Fruit fly (Drosophila melanogaster) whole organism, embryonic: ENCODE data around the gene orb.

ENCODE experiments used
- Bgb ChIP-seq: fragments of 200-800 bp; sonication (Bioruptor generic); IDR thresholded peaks from 2 replicates; pipeline ENCODE4 v1.3.6; 2022; ENCODE audit warnings: missing biosample characterization, missing genetic modification characterization; ENCODE audit not compliant: partially characterized antibody
- Bteb2 ChIP-seq: fragments of 200-800 bp; sonication (Bioruptor generic); optimal IDR thresholded peaks from 2 replicates; lab custom pipeline; 2016; ENCODE audit warnings: missing biosample characterization, missing genetic modification characterization
- CG10543 ChIP-seq: fragments of 200-800 bp; sonication (Bioruptor generic); optimal IDR thresholded peaks from 3 replicates; lab custom pipeline; 2017; ENCODE audit warnings: missing biosample characterization, mild to moderate bottlenecking, missing genetic modification characterization, moderate library complexity
- CG2120 ChIP-seq: fragments of 200-800 bp; sonication (Bioruptor generic); optimal IDR thresholded peaks from 3 replicates; lab custom pipeline; 2016; ENCODE audit warnings: missing biosample characterization, missing genetic modification characterization
- CG2129 ChIP-seq: fragments of 200-800 bp; sonication (Bioruptor generic); IDR thresholded peaks from 2 replicates; pipeline ENCODE4 v1.3.6; 2022; ENCODE audit warnings: missing biosample characterization, missing genetic modification characterization; ENCODE audit not compliant: partially characterized antibody
- CG2875 ChIP-seq: fragments of 200-800 bp; sonication (Bioruptor generic); optimal IDR thresholded peaks from 2 replicates; lab custom pipeline; 2017; ENCODE audit warnings: missing biosample characterization, mild to moderate bottlenecking, missing genetic modification characterization, missing genetic modification reagents
- CG30020 ChIP-seq: fragments of 200-800 bp; optimal IDR thresholded peaks from 2 replicates; lab custom pipeline; 2019; ENCODE audit warnings: missing biosample characterization, mild to moderate bottlenecking, missing genetic modification characterization, moderate library complexity
- CG30431 ChIP-seq: fragments of 200-800 bp; sonication (Bioruptor generic); optimal IDR thresholded peaks from 2 replicates; lab custom pipeline; 2017; ENCODE audit warnings: missing biosample characterization, missing genetic modification characterization
- CG31441 ChIP-seq: fragments of 200-800 bp; sonication (Bioruptor generic); IDR thresholded peaks from 2 replicates; pipeline ENCODE4 v1.3.6; 2022; ENCODE audit warnings: missing biosample characterization, missing genetic modification characterization
- CG32532 ChIP-seq: fragments of 200-800 bp; sonication (Bioruptor generic); IDR thresholded peaks from 2 replicates; pipeline ENCODE4 v1.3.6; 2022; ENCODE audit warnings: missing biosample characterization, missing genetic modification characterization
- CG4282 ChIP-seq: fragments of 200-800 bp; sonication (Bioruptor generic); optimal IDR thresholded peaks from 2 replicates; lab custom pipeline; 2016; ENCODE audit warnings: missing biosample characterization, missing genetic modification characterization
- CG43689 ChIP-seq: fragments of 200-800 bp; sonication (Bioruptor generic); IDR thresholded peaks from 2 replicates; pipeline ENCODE4 v1.3.6; 2022; ENCODE audit warnings: missing biosample characterization, missing genetic modification characterization
- CG4854 ChIP-seq: fragments of 200-800 bp; sonication (Bioruptor generic); optimal IDR thresholded peaks from 2 replicates; lab custom pipeline; 2016; ENCODE audit warnings: missing biosample characterization, missing genetic modification characterization, inconsistent platforms
- CG5953 ChIP-seq: fragments of 200-800 bp; sonication (Bioruptor generic); IDR thresholded peaks from 2 replicates; pipeline ENCODE4 v1.3.6; 2022; ENCODE audit warnings: missing biosample characterization, missing genetic modification characterization
- CG6654 ChIP-seq: fragments of 200-800 bp; sonication (Bioruptor generic); optimal IDR thresholded peaks from 2 replicates; lab custom pipeline; 2017; ENCODE audit warnings: missing biosample characterization, mild to moderate bottlenecking, missing genetic modification characterization
- CG7357 ChIP-seq: fragments of 200-800 bp; sonication (Bioruptor generic); IDR thresholded peaks from 3 replicates; pipeline ENCODE4 v1.3.6; 2022; ENCODE audit warnings: missing biosample characterization, missing genetic modification characterization
- CG8478 ChIP-seq: fragments of >200 bp; optimal IDR thresholded peaks from 2 replicates; lab custom pipeline; 2018
- CHES-1-like ChIP-seq: fragments of 200-800 bp; sonication (Bioruptor generic); optimal IDR thresholded peaks from 2 replicates; lab custom pipeline; 2016; ENCODE audit warnings: missing biosample characterization, missing genetic modification characterization
- CrebB ChIP-seq: fragments of 200-800 bp; sonication (Bioruptor generic); optimal IDR thresholded peaks from 3 replicates; lab custom pipeline; 2018; ENCODE audit warnings: missing biosample characterization, mild to moderate bottlenecking, missing genetic modification characterization
- Dip2 ChIP-seq: fragments of 200-800 bp; sonication (Bioruptor generic); IDR thresholded peaks from 2 replicates; pipeline ENCODE4 v1.3.6; 2022; ENCODE audit warnings: missing biosample characterization, missing genetic modification characterization
- Fer2 ChIP-seq: fragments of 200-800 bp; sonication (Bioruptor generic); optimal IDR thresholded peaks from 2 replicates; lab custom pipeline; 2018; ENCODE audit warnings: missing biosample characterization, mild to moderate bottlenecking, missing genetic modification characterization, moderate library complexity
- Lpt ChIP-seq: fragments of >200 bp; optimal IDR thresholded peaks from 2 replicates; lab custom pipeline; 2018; ENCODE audit warnings: missing biosample characterization, missing genetic modification characterization
- Mrtf ChIP-seq: fragments of 200-800 bp; sonication (Bioruptor generic); IDR thresholded peaks from 3 replicates; pipeline ENCODE4 v1.3.6; 2022; ENCODE audit warnings: missing biosample characterization, missing genetic modification characterization
- Nf-YB ChIP-seq: fragments of 200-800 bp; sonication (Bioruptor generic); optimal IDR thresholded peaks from 3 replicates; lab custom pipeline; 2019; ENCODE audit warnings: missing biosample characterization, mild to moderate bottlenecking, missing genetic modification characterization, moderate library complexity
- Sry-β ChIP-seq: fragments of 200-800 bp; sonication (Bioruptor generic); optimal IDR thresholded peaks from 2 replicates; lab custom pipeline; 2018; ENCODE audit warnings: missing biosample characterization, mild to moderate bottlenecking, missing genetic modification characterization, moderate library complexity
- YL-1 ChIP-seq: fragments of 200-800 bp; sonication (Bioruptor generic); optimal IDR thresholded peaks from 3 replicates; lab custom pipeline; 2017; ENCODE audit warnings: missing biosample characterization, mild to moderate bottlenecking, missing genetic modification characterization
- bowl ChIP-seq: fragments of 200-800 bp; sonication (Bioruptor generic); IDR thresholded peaks from 2 replicates; pipeline ENCODE4 v1.3.6; 2022; ENCODE audit warnings: missing biosample characterization, missing genetic modification characterization
- cg ChIP-seq: fragments of 200-800 bp; sonication (Bioruptor generic); optimal IDR thresholded peaks from 3 replicates; lab custom pipeline; 2019; ENCODE audit warnings: missing biosample characterization, mild to moderate bottlenecking, missing genetic modification characterization, moderate library complexity
- croc ChIP-seq: fragments of 200-800 bp; sonication (Bioruptor generic); conservative IDR thresholded peaks from 3 replicates; pipeline ENCODE4 v1.3.6; 2022; ENCODE audit warnings: missing biosample characterization, missing genetic modification characterization
- crol ChIP-seq: fragments of 200-800 bp; sonication (Bioruptor generic); IDR thresholded peaks from 2 replicates; pipeline ENCODE4 v1.3.6; 2022; ENCODE audit warnings: missing biosample characterization, missing genetic modification characterization
- cwo ChIP-seq: fragments of 200-800 bp; sonication (Bioruptor generic); optimal IDR thresholded peaks from 3 replicates; lab custom pipeline; 2017; ENCODE audit warnings: missing biosample characterization, missing genetic modification characterization, mild to moderate bottlenecking, moderate library complexity, missing genetic modification reagents
- dpn ChIP-seq, 2 experiments: fragments of 200-800 bp; sonication (Bioruptor generic); optimal IDR thresholded peaks; 3 replicates each; lab custom pipeline; 2016; ENCODE audit warnings: missing biosample characterization in 2 of 2, missing genetic modification characterization in 2 of 2
- emc ChIP-seq: fragments of 200-800 bp; sonication (Bioruptor generic); optimal IDR thresholded peaks from 2 replicates; lab custom pipeline; 2016; ENCODE audit warnings: missing biosample characterization, missing genetic modification characterization
- esg ChIP-seq: fragments of 200-800 bp; sonication (Bioruptor generic); conservative IDR thresholded peaks from 2 replicates; pipeline ENCODE4 v1.3.6; 2022; ENCODE audit warnings: missing biosample characterization, missing genetic modification characterization
- fd96Cb ChIP-seq: fragments of 200-800 bp; sonication (Bioruptor generic); optimal IDR thresholded peaks from 2 replicates; lab custom pipeline; 2018; ENCODE audit warnings: missing biosample characterization, mild to moderate bottlenecking, missing genetic modification characterization, moderate library complexity
- fru ChIP-seq: fragments of >200 bp; optimal IDR thresholded peaks from 2 replicates; lab custom pipeline; 2017
- gce ChIP-seq: fragments of 200-800 bp; sonication (Bioruptor generic); IDR thresholded peaks from 3 replicates; pipeline ENCODE4 v1.3.6; 2022; ENCODE audit warnings: missing biosample characterization, missing genetic modification characterization
- gt ChIP-seq: fragments of 200-800 bp; sonication (Bioruptor generic); IDR thresholded peaks from 2 replicates; pipeline ENCODE4 v1.3.6; 2022; ENCODE audit warnings: missing biosample characterization, missing genetic modification characterization
- jing ChIP-seq: fragments of 200-800 bp; sonication (Bioruptor generic); optimal IDR thresholded peaks from 2 replicates; lab custom pipeline; 2018; ENCODE audit warnings: missing biosample characterization, mild to moderate bottlenecking, missing genetic modification characterization
- kah ChIP-seq: fragments of 200-800 bp; sonication (Bioruptor generic); optimal IDR thresholded peaks from 2 replicates; lab custom pipeline; 2018; ENCODE audit warnings: missing biosample characterization, mild to moderate bottlenecking, missing genetic modification characterization
- nmo ChIP-seq: fragments of 200-800 bp; sonication (Bioruptor generic); optimal IDR thresholded peaks from 2 replicates; lab custom pipeline; 2018; ENCODE audit warnings: missing biosample characterization, mild to moderate bottlenecking, missing genetic modification characterization, moderate library complexity
- oc ChIP-seq: fragments of 200-800 bp; sonication (Bioruptor generic); optimal IDR thresholded peaks from 2 replicates; lab custom pipeline; 2018; ENCODE audit warnings: missing biosample characterization, mild to moderate bottlenecking, missing genetic modification characterization, moderate library complexity
- p53 ChIP-seq: fragments of 200-800 bp; sonication (Bioruptor generic); optimal IDR thresholded peaks from 2 replicates; lab custom pipeline; 2016; ENCODE audit warnings: missing biosample characterization, missing genetic modification characterization
- sima ChIP-seq: fragments of 200-800 bp; sonication (Bioruptor generic); optimal IDR thresholded peaks from 2 replicates; lab custom pipeline; 2016; ENCODE audit warnings: missing biosample characterization, missing genetic modification characterization
- slou ChIP-seq: fragments of 200-800 bp; sonication (Bioruptor generic); optimal IDR thresholded peaks from 3 replicates; lab custom pipeline; 2016; ENCODE audit warnings: missing biosample characterization, missing genetic modification characterization
- tio ChIP-seq: fragments of 200-800 bp; sonication (Bioruptor generic); optimal IDR thresholded peaks from 2 replicates; lab custom pipeline; 2017; ENCODE audit warnings: missing biosample characterization, missing genetic modification characterization, inconsistent platforms
- tna ChIP-seq: fragments of 200-800 bp; sonication (Bioruptor generic); IDR thresholded peaks from 2 replicates; pipeline ENCODE4 v1.3.6; 2022; ENCODE audit warnings: missing biosample characterization, missing genetic modification characterization; ENCODE audit not compliant: partially characterized antibody

The orb gene

DNA sequence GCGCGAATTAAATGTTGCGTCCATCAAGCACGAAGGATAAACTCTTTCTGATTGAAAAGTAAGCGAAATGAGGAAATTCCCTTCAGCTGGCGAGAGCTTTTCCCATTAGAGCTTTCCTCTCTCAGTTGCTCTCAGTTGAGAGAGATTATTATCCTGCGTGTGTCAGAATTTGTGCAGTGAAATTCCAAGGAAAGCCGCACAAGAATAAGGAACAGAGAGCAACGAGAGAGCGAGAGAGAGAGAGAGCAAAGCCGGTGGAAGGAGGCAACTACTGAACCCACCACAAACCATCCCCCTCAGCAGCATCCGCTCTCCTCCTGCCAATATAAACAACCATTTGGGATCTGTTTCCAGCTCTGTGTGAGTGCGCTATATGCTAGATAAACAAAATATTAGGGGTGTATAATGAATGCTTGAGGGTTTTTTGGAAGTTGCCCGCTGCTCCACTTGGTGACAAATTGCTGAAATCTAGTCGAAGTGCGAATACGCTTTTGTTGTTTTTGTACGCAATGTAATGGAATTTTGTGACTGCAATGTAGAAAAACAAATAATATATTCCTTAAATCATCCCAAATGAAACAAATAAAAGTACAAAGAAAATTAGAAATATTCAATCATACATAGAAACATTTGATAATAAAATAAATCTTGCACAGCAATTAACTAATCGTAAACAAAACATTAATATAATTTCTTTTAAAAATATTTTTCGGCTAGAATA, 31.6 kb downstream of the orb start, which contains the start of gene CG4467 (continued):
- TF ChIP-seq oc (tag; lab: Kevin White, UChicago) = peak; percentile 25
- TF ChIP-seq dpn (GFP tag; optimal IDR thresholded peaks at IDR 0.05; lab: Kevin White, UChicago) = no peak
- TF ChIP-seq CG4282 (GFP tag; lab: Kevin White, UChicago) = no peak
- peak; percentile 5 for TF ChIP-seq CG10543 (GFP tag; lab: Kevin White, UChicago)

DNA sequence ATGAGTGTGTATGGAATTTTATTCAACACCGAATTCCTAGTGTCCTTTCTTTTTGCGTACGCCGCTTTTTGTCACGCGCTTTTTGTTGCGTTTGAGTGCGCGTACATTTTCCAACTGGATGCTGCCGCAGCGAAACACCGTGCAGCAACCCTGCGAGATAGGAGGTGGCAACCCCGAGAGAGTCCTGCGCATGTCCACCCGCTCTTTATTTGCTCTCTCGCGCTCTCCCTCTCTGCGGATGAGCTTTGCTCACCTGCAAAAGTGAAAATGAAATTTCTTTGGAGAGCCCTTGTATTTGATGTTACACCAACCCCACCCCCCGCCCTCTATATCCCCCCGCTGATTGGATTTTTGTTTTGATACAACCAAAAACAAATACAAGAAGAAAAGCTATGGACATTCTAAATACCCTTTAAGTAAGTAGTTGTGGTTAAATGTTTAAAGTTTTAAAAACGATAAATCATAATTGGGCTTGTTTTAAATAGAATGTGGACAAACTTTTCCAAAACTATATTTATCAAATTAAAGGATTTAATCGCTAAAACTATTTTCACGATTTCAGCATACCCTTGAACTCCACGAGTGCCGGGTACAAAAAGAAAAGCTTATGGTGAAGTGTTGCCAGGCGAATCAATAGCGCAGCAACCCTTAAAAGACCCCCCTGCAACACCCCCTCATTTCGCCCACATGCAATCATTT, 40.6 kb downstream of the orb start:
- peak; percentile 79 for TF ChIP-seq CG2120 (GFP tag; lab: Kevin White, UChicago)
- no peak for TF ChIP-seq Sry-β (GFP tag; lab: Kevin White, UChicago)
- no peak for TF ChIP-seq CG5953 (GFP tag; lab: Robert Waterston, UW)
- TF ChIP-seq fd96Cb (tag; lab: Kevin White, UChicago) = peak; percentile 75
- peak; percentile 73; the same call in 2 of the 3 replicates for TF ChIP-seq Mrtf (GFP tag; lab: Robert Waterston, UW)
- peak; percentile 64 for TF ChIP-seq cwo (GFP tag; lab: Kevin White, UChicago)
- TF ChIP-seq gt (GFP tag; lab: Robert Waterston, UW) = no peak
- peak; percentile 81 for TF ChIP-seq nmo (GFP tag; lab: Kevin White, UChicago)
- peak; percentile 15 for TF ChIP-seq CG4854
- no peak for TF ChIP-seq tna (GFP tag; lab: Robert Waterston, UW)
- TF ChIP-seq gce (GFP tag; lab: Robert Waterston, UW) = 0 out of 3 replicates have a peak, but pooled peaks have one; percentile 20
- TF ChIP-seq CrebB = no peak
- TF ChIP-seq Fer2 = peak; percentile 30
- peak; percentile 41; the same call in 1 of the 2 replicates for TF ChIP-seq esg (GFP tag; lab: Robert Waterston, UW)
- peak; percentile 30 for TF ChIP-seq CHES-1-like (GFP tag; lab: Kevin White, UChicago)
- TF ChIP-seq slou (GFP tag; lab: Kevin White, UChicago) = peak; percentile 16
- TF ChIP-seq p53 (GFP tag; lab: Kevin White, UChicago) = no peak
- TF ChIP-seq CG43689 (GFP tag; lab: Robert Waterston, UW) = peak; percentile 20; the same call in 1 of the 2 replicates
- TF ChIP-seq CG31441 (GFP tag; lab: Robert Waterston, UW) = peak; percentile 76
- no peak for TF ChIP-seq kah (GFP tag; lab: Kevin White, UChicago)
- peak; percentile 36 for TF ChIP-seq CG6654 (GFP tag; lab: Kevin White, UChicago)
- no peak for TF ChIP-seq Bgb
- no peak for TF ChIP-seq Bteb2 (GFP tag; lab: Kevin White, UChicago)
- TF ChIP-seq sima (GFP tag; lab: Kevin White, UChicago) = no peak
- TF ChIP-seq CG2875 = no peak
- TF ChIP-seq CG2129 (GFP tag; lab: Robert Waterston, UW) = no peak
- peak; percentile 13 for TF ChIP-seq jing (GFP tag; lab: Kevin White, UChicago)
- TF ChIP-seq emc (GFP tag; lab: Kevin White, UChicago) = peak; percentile 35
- no peak for TF ChIP-seq CG30020 (tag; lab: Kevin White, UChicago)
- TF ChIP-seq YL-1 = no peak
- TF ChIP-seq Lpt = no peak
- TF ChIP-seq CG30431 = no peak
- no peak for TF ChIP-seq crol (GFP tag; lab: Robert Waterston, UW)
- peak; percentile 72 for TF ChIP-seq CG32532 (GFP tag; lab: Robert Waterston, UW)
- TF ChIP-seq Dip2 (GFP tag; lab: Robert Waterston, UW) = no peak
- no peak for TF ChIP-seq CG8478
- TF ChIP-seq fru (lab: Kevin White, UChicago) = no peak
- no peak for TF ChIP-seq bowl (GFP tag; lab: Robert Waterston, UW)
- no peak for TF ChIP-seq cg
- peak; percentile 11 for TF ChIP-seq Nf-YB (GFP tag; lab: Kevin White, UChicago)
- peak; percentile 41; the same call in 1 of the 3 replicates for TF ChIP-seq CG7357
- peak; percentile 47; the same call in 2 of the 3 replicates for TF ChIP-seq croc
- no peak for TF ChIP-seq tio (GFP tag; lab: Kevin White, UChicago)
